Fruit fly (Drosophila melanogaster) whole organism, embryonic: ENCODE results near the gene PIP82.

Source experiments
- Adf1 ChIP-seq: fragments of 200-800 bp; sonication (Bioruptor generic); IDR thresholded peaks from 2 replicates; pipeline ENCODE4 v1.3.6; 2022; ENCODE audit warnings: missing biosample characterization, missing genetic modification characterization
- Bteb2 ChIP-seq: fragments of 200-800 bp; sonication (Bioruptor generic); optimal IDR thresholded peaks from 2 replicates; lab custom pipeline; 2016; ENCODE audit warnings: missing biosample characterization, missing genetic modification characterization
- CG10147 ChIP-seq: fragments of 200-800 bp; sonication (Bioruptor generic); optimal IDR thresholded peaks from 2 replicates; lab custom pipeline; 2019; ENCODE audit warnings: missing biosample characterization, mild to moderate bottlenecking, missing genetic modification characterization, moderate library complexity
- CG10431 ChIP-seq: fragments of 200-800 bp; sonication (Bioruptor generic); optimal IDR thresholded peaks from 3 replicates; lab custom pipeline; 2018; ENCODE audit warnings: missing biosample characterization, mild to moderate bottlenecking, missing genetic modification characterization
- CG11696 ChIP-seq: fragments of 200-800 bp; sonication (Bioruptor generic); IDR thresholded peaks from 2 replicates; pipeline ENCODE4 v1.3.6; 2022; ENCODE audit warnings: missing biosample characterization, missing genetic modification characterization
- CG13123 ChIP-seq: fragments of 200-800 bp; sonication (Bioruptor generic); optimal IDR thresholded peaks from 2 replicates; lab custom pipeline; 2016; ENCODE audit warnings: missing biosample characterization, missing genetic modification characterization
- CG15011 ChIP-seq: fragments of 200-800 bp; sonication (Bioruptor generic); optimal IDR thresholded peaks from 3 replicates; lab custom pipeline; 2018; ENCODE audit warnings: missing biosample characterization, mild to moderate bottlenecking, missing genetic modification characterization
- CG1603 ChIP-seq: fragments of 200-800 bp; sonication (Bioruptor generic); optimal IDR thresholded peaks from 2 replicates; lab custom pipeline; 2019; ENCODE audit warnings: missing biosample characterization, mild to moderate bottlenecking, missing genetic modification characterization, moderate library complexity
- CG17568 ChIP-seq: fragments of 200-800 bp; sonication (Bioruptor generic); optimal IDR thresholded peaks from 2 replicates; lab custom pipeline; 2018; ENCODE audit warnings: missing biosample characterization, mild to moderate bottlenecking, missing genetic modification characterization, moderate library complexity
- CG30403 ChIP-seq: fragments of 200-800 bp; sonication (Bioruptor generic); optimal IDR thresholded peaks from 3 replicates; lab custom pipeline; 2016; ENCODE audit warnings: missing biosample characterization, missing genetic modification characterization
- CG4617 ChIP-seq: fragments of 200-800 bp; sonication (Bioruptor generic); optimal IDR thresholded peaks from 3 replicates; lab custom pipeline; 2016; ENCODE audit warnings: missing biosample characterization, missing genetic modification characterization, borderline replicate concordance
- CG6175 ChIP-seq: fragments of 200-800 bp; sonication (Bioruptor generic); IDR thresholded peaks from 3 replicates; pipeline ENCODE4 v1.3.6; 2022; ENCODE audit warnings: missing biosample characterization, missing genetic modification characterization
- CG6254 ChIP-seq: fragments of 200-800 bp; sonication (Bioruptor generic); optimal IDR thresholded peaks from 3 replicates; lab custom pipeline; 2017; ENCODE audit warnings: mild to moderate bottlenecking, missing biosample characterization, missing genetic modification reagents, missing genetic modification characterization
- CG6689 ChIP-seq: fragments of 200-800 bp; sonication (Bioruptor generic); IDR thresholded peaks from 2 replicates; pipeline ENCODE4 v1.3.6; 2022; ENCODE audit warnings: missing biosample characterization, missing genetic modification characterization
- CG6854 ChIP-seq: fragments of 200-800 bp; sonication (Bioruptor generic); optimal IDR thresholded peaks from 3 replicates; lab custom pipeline; 2017; ENCODE audit warnings: missing biosample characterization, mild to moderate bottlenecking, missing genetic modification characterization
- CG8478 ChIP-seq: fragments of >200 bp; optimal IDR thresholded peaks from 2 replicates; lab custom pipeline; 2018
- CG8765 ChIP-seq: fragments of 200-800 bp; sonication (Bioruptor generic); IDR thresholded peaks from 2 replicates; pipeline ENCODE4 v1.3.6; 2022; ENCODE audit warnings: missing biosample characterization, missing genetic modification characterization
- CG9876 ChIP-seq: fragments of 200-800 bp; sonication (Bioruptor generic); optimal IDR thresholded peaks from 2 replicates; lab custom pipeline; 2016; ENCODE audit warnings: missing biosample characterization, missing genetic modification characterization
- Dip3 ChIP-seq: fragments of 200-800 bp; sonication (Bioruptor generic); optimal IDR thresholded peaks from 3 replicates; lab custom pipeline; 2016; ENCODE audit warnings: missing biosample characterization, missing genetic modification characterization
- Doc3 ChIP-seq: fragments of 200-800 bp; sonication (Bioruptor generic); IDR thresholded peaks from 3 replicates; pipeline ENCODE4 v1.3.6; 2022; ENCODE audit warnings: missing biosample characterization, missing genetic modification characterization; ENCODE audit not compliant: partially characterized antibody
- Fer2 ChIP-seq: fragments of 200-800 bp; sonication (Bioruptor generic); optimal IDR thresholded peaks from 2 replicates; lab custom pipeline; 2018; ENCODE audit warnings: missing biosample characterization, mild to moderate bottlenecking, missing genetic modification characterization, moderate library complexity
- MBD-R2 ChIP-seq: fragments of 200-800 bp; sonication (Bioruptor generic); IDR thresholded peaks from 2 replicates; pipeline ENCODE4 v1.3.6; 2022; ENCODE audit warnings: missing biosample characterization, missing genetic modification characterization
- MTF-1 ChIP-seq: fragments of 200-800 bp; sonication (Bioruptor generic); optimal IDR thresholded peaks from 2 replicates; lab custom pipeline; 2018; ENCODE audit warnings: missing biosample characterization, mild to moderate bottlenecking, missing genetic modification characterization, borderline replicate concordance
- Meics ChIP-seq: fragments of 200-800 bp; sonication (Bioruptor generic); optimal IDR thresholded peaks from 2 replicates; lab custom pipeline; 2017; ENCODE audit warnings: missing biosample characterization, mild to moderate bottlenecking, missing genetic modification characterization
- TFAM ChIP-seq: fragments of 200-800 bp; sonication (Bioruptor generic); optimal IDR thresholded peaks from 2 replicates; lab custom pipeline; 2017; ENCODE audit warnings: missing biosample characterization, missing genetic modification characterization, inconsistent platforms
- Tbp ChIP-seq: fragments of >200 bp; optimal IDR thresholded peaks from 2 replicates; lab custom pipeline; 2018; ENCODE audit warnings: missing biosample characterization, missing genetic modification characterization
- Vsx1 ChIP-seq: fragments of 200-800 bp; sonication (Bioruptor generic); optimal IDR thresholded peaks from 2 replicates; lab custom pipeline; 2017; ENCODE audit warnings: missing biosample characterization, mild to moderate bottlenecking, missing genetic modification characterization, missing genetic modification reagents
- ac ChIP-seq: fragments of 200-800 bp; sonication (Bioruptor generic); optimal IDR thresholded peaks from 3 replicates; lab custom pipeline; 2017; ENCODE audit warnings: missing biosample characterization, mild to moderate bottlenecking, missing genetic modification characterization
- ap ChIP-seq: fragments of 200-800 bp; sonication (Bioruptor generic); IDR thresholded peaks from 2 replicates; pipeline ENCODE4 v1.3.6; 2022; ENCODE audit warnings: missing biosample characterization, missing genetic modification characterization
- bsh ChIP-seq, 2 experiments: fragments of 200-800 bp; sonication (Bioruptor generic); optimal IDR thresholded peaks; 2 replicates each; lab custom pipeline; 2017 to 2018; ENCODE audit warnings: mild to moderate bottlenecking in 2 of 2, missing biosample characterization in 2 of 2, missing genetic modification characterization in 2 of 2, moderate library complexity in 1 of 2
- crc ChIP-seq: fragments of 200-800 bp; sonication (Bioruptor generic); optimal IDR thresholded peaks from 2 replicates; lab custom pipeline; 2016; ENCODE audit warnings: missing biosample characterization, missing genetic modification characterization
- eve ChIP-seq, 2 experiments: fragments of >200 bp; optimal IDR thresholded peaks; 2 replicates each; lab custom pipeline; 2017; ENCODE audit warnings: missing biosample characterization in 2 of 2, missing genetic modification characterization in 2 of 2
- fd3F ChIP-seq: fragments of 200-800 bp; sonication (Bioruptor generic); optimal IDR thresholded peaks from 2 replicates; lab custom pipeline; 2018; ENCODE audit warnings: missing biosample characterization, mild to moderate bottlenecking, missing genetic modification characterization, moderate library complexity
- gsb ChIP-seq: fragments of 200-800 bp; sonication (Bioruptor generic); IDR thresholded peaks from 2 replicates; pipeline ENCODE4 v1.3.6; 2022; ENCODE audit warnings: missing biosample characterization, missing genetic modification characterization
- hth ChIP-seq: fragments of >200 bp; optimal IDR thresholded peaks from 2 replicates; lab custom pipeline; 2017; ENCODE audit warnings: inconsistent platforms
- ind ChIP-seq: fragments of 200-800 bp; sonication (Bioruptor generic); optimal IDR thresholded peaks from 3 replicates; lab custom pipeline; 2016; ENCODE audit warnings: missing biosample characterization, missing genetic modification characterization
- jumu ChIP-seq: fragments of 200-800 bp; sonication (Bioruptor generic); optimal IDR thresholded peaks from 3 replicates; lab custom pipeline; 2016; ENCODE audit warnings: missing biosample characterization, missing genetic modification characterization
- ken ChIP-seq: fragments of 200-800 bp; sonication (Bioruptor generic); IDR thresholded peaks from 3 replicates; pipeline ENCODE4 v1.3.6; 2022; ENCODE audit warnings: missing biosample characterization, missing genetic modification characterization
- lbe ChIP-seq: fragments of 200-800 bp; sonication (Bioruptor generic); optimal IDR thresholded peaks from 2 replicates; lab custom pipeline; 2016; ENCODE audit warnings: missing biosample characterization, mild to moderate bottlenecking, missing genetic modification characterization
- nerfin-2 ChIP-seq: fragments of 200-800 bp; sonication (Bioruptor generic); IDR thresholded peaks from 2 replicates; pipeline ENCODE4 v1.3.6; 2022; ENCODE audit warnings: missing biosample characterization, missing genetic modification characterization; ENCODE audit not compliant: partially characterized antibody
- org-1 ChIP-seq: fragments of 200-800 bp; sonication (Bioruptor generic); optimal IDR thresholded peaks from 2 replicates; lab custom pipeline; 2017; ENCODE audit warnings: missing biosample characterization, missing genetic modification characterization
- pan ChIP-seq, 4 experiments: fragments of >200 bp in 3 of 4; fragments of 200-800 bp in 1 of 4; sonication (Bioruptor generic) in 1 of 4; optimal IDR thresholded peaks in 3 of 4; IDR thresholded peaks in 1 of 4; 2 replicates each; pipeline versions ENCODE4 v1.3.6 to Lab custom; 2017 to 2022; ENCODE audit warnings: missing biosample characterization in 2 of 4, missing genetic modification characterization in 2 of 4, mixed read lengths in 1 of 4
- pb ChIP-seq: fragments of 200-800 bp; sonication (Bioruptor generic); optimal IDR thresholded peaks from 3 replicates; lab custom pipeline; 2016; ENCODE audit warnings: missing biosample characterization, missing genetic modification characterization
- sd ChIP-seq: fragments of 200-800 bp; sonication (Bioruptor generic); optimal IDR thresholded peaks from 3 replicates; lab custom pipeline; 2018; ENCODE audit warnings: missing biosample characterization, mild to moderate bottlenecking, missing genetic modification characterization, moderate library complexity
- slou ChIP-seq: fragments of 200-800 bp; sonication (Bioruptor generic); optimal IDR thresholded peaks from 3 replicates; lab custom pipeline; 2016; ENCODE audit warnings: missing biosample characterization, missing genetic modification characterization
- trh ChIP-seq: fragments of 200-800 bp; sonication (Bioruptor generic); optimal IDR thresholded peaks from 2 replicates; lab custom pipeline; 2016; ENCODE audit warnings: missing biosample characterization, missing genetic modification characterization
- vvl ChIP-seq: fragments of 200-800 bp; sonication (Bioruptor generic); IDR thresholded peaks from 2 replicates; pipeline ENCODE4 v1.3.6; 2022; ENCODE audit warnings: missing biosample characterization, missing genetic modification characterization
- z ChIP-seq: fragments of 200-800 bp; sonication (Bioruptor generic); IDR thresholded peaks from 3 replicates; pipeline ENCODE4 v1.3.6; 2022; ENCODE audit warnings: missing biosample characterization, missing genetic modification characterization
- zfh2 ChIP-seq: fragments of 200-800 bp; sonication (Bioruptor generic); optimal IDR thresholded peaks from 2 replicates; lab custom pipeline; 2016; ENCODE audit warnings: missing biosample characterization, missing genetic modification characterization

PIP82 gene

DNA sequence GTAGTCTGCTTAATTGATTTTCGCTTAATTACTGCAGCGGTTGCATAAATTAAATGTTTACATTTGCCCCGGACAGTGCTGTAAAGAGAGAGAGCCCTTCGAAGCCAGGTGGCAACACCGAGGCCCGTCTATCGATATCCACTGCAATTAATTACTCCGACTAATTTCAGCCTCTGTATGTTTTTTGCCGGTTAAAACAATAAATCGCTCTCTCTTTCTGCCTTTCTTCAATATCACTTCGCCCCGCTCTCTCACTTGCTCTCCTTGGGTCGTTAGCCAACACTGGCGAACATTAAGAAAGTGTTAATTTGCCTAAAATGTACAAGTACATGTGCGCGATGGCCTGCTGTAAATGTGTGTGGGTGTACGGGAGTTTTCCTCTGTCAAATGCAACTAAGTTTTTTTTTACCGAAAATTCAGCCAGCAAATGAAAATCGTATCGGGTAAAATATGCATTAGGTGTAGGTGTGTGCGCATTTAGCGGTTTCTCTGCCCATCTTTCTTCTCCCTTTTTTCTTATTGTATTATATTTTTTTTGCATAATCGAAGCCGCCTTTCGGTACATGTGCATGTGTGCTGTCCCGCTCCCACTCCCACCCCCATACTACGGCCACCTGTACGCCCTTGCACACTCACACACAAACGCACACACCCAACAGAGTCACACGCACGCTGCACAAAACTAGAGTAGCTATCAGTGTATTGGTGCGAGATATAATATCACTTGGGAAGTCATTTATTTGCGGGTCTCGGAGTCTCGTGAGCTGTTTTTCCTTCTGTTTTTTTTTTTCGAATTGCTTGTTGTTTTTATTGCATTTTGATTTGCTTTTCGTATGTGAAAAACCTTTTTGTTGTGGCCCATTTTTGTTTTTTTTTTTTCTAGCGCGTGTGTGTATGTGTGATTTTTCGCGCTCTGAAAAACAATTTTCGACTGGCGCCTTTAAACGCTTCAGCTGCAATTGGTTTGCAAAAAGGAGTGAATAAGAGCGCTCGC, 32.2 kb upstream of the PIP82 start (continued):
- no peak for TF ChIP-seq trh (GFP tag; lab: Kevin White, UChicago)
- TF ChIP-seq CG10431 = no peak
- peak; percentile 13 for TF ChIP-seq Dip3 (GFP tag; lab: Kevin White, UChicago)
- no peak for TF ChIP-seq eve (GFP tag; optimal IDR thresholded peaks at IDR 0.05; lab: Kevin White, UChicago)
- TF ChIP-seq bsh (GFP tag; optimal IDR thresholded peaks at IDR 0.05; lab: Kevin White, UChicago) = peak in 1 of 2 experiments; percentile 6
- TF ChIP-seq CG15011 (GFP tag; lab: Kevin White, UChicago) = no peak
- TF ChIP-seq CG30403 (GFP tag; lab: Kevin White, UChicago) = peak; percentile 16
- TF ChIP-seq CG6689 = peak; percentile 38; the same call in 1 of the 2 replicates
- TF ChIP-seq gsb (GFP tag; lab: Robert Waterston, UW) = no peak
- no peak for TF ChIP-seq ken (GFP tag; lab: Robert Waterston, UW)
- TF ChIP-seq CG4617 (GFP tag; lab: Kevin White, UChicago) = peak; percentile 0
- TF ChIP-seq CG6854 = no peak
- TF ChIP-seq MTF-1 (GFP tag; lab: Kevin White, UChicago) = peak; percentile 43
- no peak for TF ChIP-seq Vsx1
- no peak for TF ChIP-seq pan (optimal IDR thresholded peaks at IDR 0.05; lab: Kevin White, UChicago)
- no peak for TF ChIP-seq pan (GFP tag; optimal IDR thresholded peaks at IDR 0.05 in 1 of 2, IDR thresholded peaks at IDR 0.05 in 1 of 2)
- peak; percentile 26 for TF ChIP-seq CG9876
- no peak for TF ChIP-seq Tbp (GFP tag; lab: Kevin White, UChicago)
- TF ChIP-seq TFAM (GFP tag; lab: Kevin White, UChicago) = no peak
- TF ChIP-seq Bteb2 (GFP tag; lab: Kevin White, UChicago) = no peak
- TF ChIP-seq Doc3 (GFP tag; lab: Robert Waterston, UW) = peak; percentile 29; the same call in 1 of the 3 replicates
- TF ChIP-seq zfh2 (GFP tag; lab: Kevin White, UChicago) = peak; percentile 50
- TF ChIP-seq fd3F (GFP tag; lab: Kevin White, UChicago) = no peak
- TF ChIP-seq Meics (GFP tag; lab: Kevin White, UChicago) = peak; percentile 39
- TF ChIP-seq CG11696 = no peak
- peak; percentile 44 for TF ChIP-seq CG8478 (lab: Kevin White, UChicago)
- peak; percentile 36; the same call in 1 of the 2 replicates for TF ChIP-seq nerfin-2
- peak; percentile 61 for TF ChIP-seq lbe (GFP tag; lab: Kevin White, UChicago)
- TF ChIP-seq ind = peak; percentile 33
- TF ChIP-seq MBD-R2 (GFP tag; lab: Robert Waterston, UW) = no peak; the same call in 1 of the 2 replicates
- TF ChIP-seq CG10147 (GFP tag; lab: Kevin White, UChicago) = no peak
- TF ChIP-seq CG6254 (GFP tag; lab: Kevin White, UChicago) = no peak
- TF ChIP-seq CG13123 (GFP tag; lab: Kevin White, UChicago) = no peak
- no peak for TF ChIP-seq ac
- no peak for TF ChIP-seq CG6175 (GFP tag; lab: Robert Waterston, UW)
- TF ChIP-seq CG17568 (GFP tag; lab: Kevin White, UChicago) = no peak
- no peak for TF ChIP-seq Adf1 (GFP tag; lab: Robert Waterston, UW)
- no peak for TF ChIP-seq sd
- no peak for TF ChIP-seq ap
- TF ChIP-seq pb (GFP tag; lab: Kevin White, UChicago) = no peak
- TF ChIP-seq jumu = peak; percentile 48
- no peak for TF ChIP-seq CG8765 (GFP tag; lab: Robert Waterston, UW)
- TF ChIP-seq CG1603 = peak; percentile 69
- no peak for TF ChIP-seq crc (GFP tag; lab: Kevin White, UChicago)
- no peak for TF ChIP-seq Fer2 (tag; lab: Kevin White, UChicago)
- TF ChIP-seq org-1 (GFP tag; lab: Kevin White, UChicago) = no peak
- TF ChIP-seq slou (GFP tag; lab: Kevin White, UChicago) = no peak
- TF ChIP-seq vvl = peak; percentile 81
- TF ChIP-seq z (GFP tag; lab: Robert Waterston, UW) = no peak
- no peak for TF ChIP-seq hth (lab: Kevin White, UChicago)
